Worm (Caenorhabditis elegans): ENCODE data around the gene F12E12.1.
"Not testable (repeated sequence)": the region's sequence is repeated elsewhere in the genome, so short reads cannot be mapped to it uniquely, and the experiment has no call there.

F12E12.1 gene

DNA sequence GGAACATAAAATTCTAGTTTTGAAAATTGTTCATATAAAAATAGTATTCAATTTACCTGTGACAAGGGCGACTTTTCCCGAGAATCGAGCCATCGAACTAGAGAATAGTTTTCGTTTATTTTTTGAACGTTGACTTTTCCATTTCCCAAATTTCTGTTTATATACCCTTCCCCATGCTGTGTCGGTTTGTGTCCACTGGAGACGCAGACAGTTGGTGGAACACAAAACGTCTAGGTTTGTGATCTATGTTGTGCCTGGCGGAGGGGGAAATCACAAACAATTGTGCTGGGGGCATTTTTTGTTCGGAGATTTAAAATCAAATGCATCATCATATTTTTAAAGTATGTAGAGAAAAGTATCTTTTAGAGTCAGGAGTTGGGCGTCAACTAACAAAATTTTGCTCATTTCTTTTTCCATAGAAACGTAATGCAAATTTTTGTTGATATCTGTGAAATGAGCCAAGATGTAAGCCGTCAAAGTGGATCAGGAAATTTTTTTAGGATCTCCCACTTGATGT lies 2.1 kb downstream of the F12E12.1 start, which contains the start of gene nta-1:
nta-1 (minus strand) TSS at position 131 of the 517 bp plus-strand sequence.
- TF ChIP-seq unc-62 (GFP tag; optimal IDR thresholded peaks at IDR 0.05): no peak

DNA sequence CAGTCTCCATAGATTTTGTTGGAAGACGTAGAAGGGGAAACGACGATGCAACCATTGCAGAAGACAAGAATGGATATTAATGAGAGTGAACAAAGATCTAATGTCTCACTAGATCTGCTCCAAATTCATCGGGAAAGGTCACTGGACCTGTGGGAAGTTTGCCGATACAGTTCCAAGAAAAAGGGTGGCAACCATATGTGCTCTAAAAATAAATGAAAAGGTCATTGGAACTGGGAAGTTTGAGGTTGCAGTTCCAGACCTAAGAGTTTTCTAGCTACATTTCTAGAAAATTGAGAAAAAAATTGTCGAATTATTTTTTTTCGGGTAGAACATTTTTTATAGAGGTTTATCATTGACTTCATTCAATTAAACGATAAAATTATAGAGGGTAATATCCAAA lies 5.7 kb downstream of the F12E12.1 start, which contains the start of gene fbxb-92:
fbxb-92 (minus strand) TSS at position 101 of the 400 bp plus-strand sequence.
- no peak for TF ChIP-seq unc-62 (GFP tag; optimal IDR thresholded peaks at IDR 0.05)

DNA sequence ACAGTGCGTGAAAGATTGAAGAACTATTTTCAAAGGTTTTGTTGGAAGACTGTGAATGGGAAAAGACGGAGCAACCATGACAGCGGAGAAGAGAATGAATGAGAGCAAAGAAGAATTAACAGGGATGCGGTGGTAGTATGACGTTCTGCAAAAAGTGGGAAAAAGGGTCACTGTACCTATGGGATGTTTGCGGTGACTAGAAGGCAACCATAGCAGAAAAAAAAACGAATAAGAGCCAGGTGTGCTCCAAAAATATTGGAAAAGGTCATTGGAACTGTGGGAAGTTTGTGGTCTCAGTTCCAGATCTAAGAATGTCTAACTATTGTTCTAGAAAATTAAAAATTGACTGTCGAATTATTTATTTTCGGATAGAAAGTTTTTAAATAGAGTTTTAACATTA lies 7.0 kb downstream of the F12E12.1 start, which contains the start of gene fbxb-90:
fbxb-90 (minus strand) TSS at position 101 of the 400 bp plus-strand sequence.
- TF ChIP-seq unc-62 (GFP tag; optimal IDR thresholded peaks at IDR 0.05): no peak

DNA sequence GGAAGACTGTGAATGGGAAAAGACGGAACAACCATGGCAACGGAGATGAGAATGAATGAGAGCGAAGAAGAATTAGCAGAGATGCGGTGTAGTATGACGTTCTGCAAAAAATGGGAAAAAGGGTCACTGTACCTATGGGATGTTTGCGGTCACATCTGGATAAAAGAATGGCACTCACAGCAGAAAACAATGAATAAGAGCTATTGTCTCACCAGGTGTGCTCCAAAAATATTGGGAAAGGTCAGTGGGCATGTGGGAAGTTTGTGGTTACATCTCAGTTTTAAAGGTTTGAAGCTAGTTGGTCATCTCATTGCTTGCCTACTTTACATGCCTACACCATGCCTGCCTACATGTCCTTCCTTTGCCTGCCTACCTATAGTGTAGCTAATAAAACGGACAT lies 9.0 kb downstream of the F12E12.1 start, which contains the start of gene fbxb-91:
fbxb-91 (minus strand) TSS at position 101 of the 400 bp plus-strand sequence.
- TF ChIP-seq unc-62 (GFP tag; optimal IDR thresholded peaks at IDR 0.05): no peak

DNA sequence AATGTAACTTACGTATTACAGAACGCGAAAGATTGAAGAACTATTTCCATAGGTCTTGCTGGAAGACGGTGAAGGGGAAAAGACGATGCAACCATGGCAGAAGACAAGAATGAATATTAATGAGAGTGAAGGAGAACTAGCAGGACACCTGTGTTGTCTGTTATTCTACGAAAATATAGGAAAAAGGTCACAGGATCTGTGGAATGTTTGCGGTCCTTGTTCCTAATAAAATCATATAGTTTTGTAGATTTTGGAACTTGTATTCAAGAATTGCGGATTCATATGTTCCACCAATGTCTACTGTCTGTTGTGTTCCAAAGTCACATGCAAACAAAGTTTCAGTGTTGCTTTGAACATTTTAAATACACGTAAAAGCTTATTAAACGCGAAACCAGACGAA lies 10.5 kb downstream of the F12E12.1 start, which contains the start of gene sdz-11:
sdz-11 (minus strand) TSS at position 101 of the 400 bp plus-strand sequence.
- no peak for TF ChIP-seq unc-62 (GFP tag; optimal IDR thresholded peaks at IDR 0.05)

DNA sequence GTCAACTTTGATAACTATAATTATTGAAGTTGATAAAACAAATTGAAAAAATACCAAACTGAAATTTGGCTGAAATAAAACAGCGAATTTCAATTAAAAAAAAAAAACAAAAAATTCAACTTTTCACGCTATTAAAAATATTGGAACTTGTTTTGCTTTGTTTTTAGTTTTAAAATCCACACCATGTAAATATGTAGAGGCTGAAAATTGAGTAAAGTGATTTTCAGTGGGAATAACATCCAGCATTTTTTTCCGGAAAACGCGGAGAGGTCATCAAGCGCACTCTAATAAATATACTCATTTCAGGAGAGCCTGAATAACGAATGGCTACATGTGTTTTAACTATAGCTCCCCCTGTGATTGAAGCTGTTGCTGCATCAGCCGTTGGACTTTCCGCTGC lies 11.9 kb downstream of the F12E12.1 start, which contains the start of gene rcd-1:
rcd-1 (plus strand) TSS at position 301 of the 400 bp plus-strand sequence.
- no peak for TF ChIP-seq unc-62 (GFP tag; optimal IDR thresholded peaks at IDR 0.05)

DNA sequence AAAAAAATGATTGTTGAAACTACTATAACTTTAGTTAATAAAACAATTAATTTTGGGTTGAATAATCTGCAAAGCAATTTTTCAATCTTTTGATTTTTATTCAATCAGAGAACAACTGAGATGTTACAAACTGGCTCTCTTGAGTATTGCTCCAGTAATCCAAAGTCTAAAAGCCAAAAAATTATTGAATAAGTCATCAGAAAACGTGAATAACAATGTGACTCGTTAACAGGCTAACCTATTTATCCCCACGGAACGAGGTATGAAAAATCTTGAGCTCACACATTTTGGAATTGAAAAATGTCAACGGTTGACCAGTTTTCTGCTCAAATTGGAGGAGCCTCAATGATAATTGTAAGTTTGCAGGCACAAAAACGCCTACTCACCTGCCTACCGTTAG lies 15.8 kb downstream of the F12E12.1 start, which contains the start of gene srx-111:
srx-111 (plus strand) TSS at position 301 of the 400 bp plus-strand sequence.
- TF ChIP-seq unc-62 (GFP tag; optimal IDR thresholded peaks at IDR 0.05): no peak

DNA sequence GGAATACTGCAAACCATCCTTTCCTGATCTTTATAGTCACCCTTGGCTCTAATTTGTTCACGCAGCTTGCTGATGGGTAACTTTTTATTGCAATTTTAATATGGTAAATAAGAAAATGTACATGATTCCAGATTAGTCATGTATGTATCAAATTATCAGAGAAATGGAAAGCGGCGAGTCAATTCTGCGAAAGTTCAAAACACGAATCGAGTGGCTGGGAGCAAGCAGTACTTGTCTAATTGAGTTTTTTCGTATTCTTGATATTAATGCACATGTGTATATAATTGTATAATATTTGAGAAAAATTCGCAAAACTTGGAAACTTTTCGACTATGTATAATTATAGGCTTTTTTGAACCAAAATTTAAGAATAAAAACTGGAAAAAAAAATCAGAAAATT lies 17.3 kb downstream of the F12E12.1 start, which contains the start of gene T24E12.12:
T24E12.12 (plus strand) TSS at position 281 of the 400 bp plus-strand sequence.
- TF ChIP-seq unc-62 (GFP tag; optimal IDR thresholded peaks at IDR 0.05): no peak

DNA sequence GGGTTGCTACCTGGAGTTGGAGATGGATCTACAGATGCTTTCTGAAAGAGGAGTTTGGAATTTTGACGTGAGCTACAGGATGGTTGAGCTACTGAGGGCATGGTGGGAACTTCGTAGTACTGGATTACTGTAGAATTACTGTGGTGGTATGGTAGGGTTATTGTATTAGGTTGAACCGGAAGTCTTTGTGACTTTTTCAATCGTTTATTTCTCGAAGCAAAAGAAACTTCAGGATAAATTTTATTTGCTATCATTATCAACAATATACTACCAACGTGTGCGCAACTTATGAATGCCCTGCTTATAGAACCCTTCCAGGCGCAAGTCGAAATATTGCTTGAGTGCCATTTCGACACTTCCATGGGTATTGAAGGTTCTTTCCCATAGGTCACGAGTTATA lies 19.9 kb downstream of the F12E12.1 start, which contains the start of gene T24E12.6:
T24E12.6 (minus strand) TSS at position 101 of the 400 bp plus-strand sequence.
- TF ChIP-seq unc-62 (GFP tag; optimal IDR thresholded peaks at IDR 0.05): not testable (repeated sequence)

DNA sequence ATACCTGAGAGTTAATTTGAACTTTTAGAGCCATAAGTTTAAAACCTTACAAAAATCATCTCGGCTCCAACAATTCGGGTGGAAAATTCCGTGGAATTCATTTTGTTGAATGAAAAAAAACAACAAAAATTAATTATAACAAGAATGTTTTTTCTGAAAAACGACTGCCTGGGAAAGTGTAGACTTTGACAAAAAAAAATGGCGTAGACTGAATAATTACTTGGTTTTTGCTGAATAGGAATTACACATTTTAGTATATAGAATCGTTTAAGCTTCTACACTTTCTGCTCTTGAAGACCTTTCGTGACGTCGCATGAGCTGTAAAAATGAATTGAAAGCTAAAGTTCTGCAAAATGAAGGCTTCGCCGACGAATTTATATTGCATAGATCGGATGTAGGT lies 22.8 kb downstream of the F12E12.1 start, which contains the start of gene srx-112:
srx-112 (minus strand) TSS at position 101 of the 400 bp plus-strand sequence.
- no peak for TF ChIP-seq unc-62 (GFP tag; optimal IDR thresholded peaks at IDR 0.05)

DNA sequence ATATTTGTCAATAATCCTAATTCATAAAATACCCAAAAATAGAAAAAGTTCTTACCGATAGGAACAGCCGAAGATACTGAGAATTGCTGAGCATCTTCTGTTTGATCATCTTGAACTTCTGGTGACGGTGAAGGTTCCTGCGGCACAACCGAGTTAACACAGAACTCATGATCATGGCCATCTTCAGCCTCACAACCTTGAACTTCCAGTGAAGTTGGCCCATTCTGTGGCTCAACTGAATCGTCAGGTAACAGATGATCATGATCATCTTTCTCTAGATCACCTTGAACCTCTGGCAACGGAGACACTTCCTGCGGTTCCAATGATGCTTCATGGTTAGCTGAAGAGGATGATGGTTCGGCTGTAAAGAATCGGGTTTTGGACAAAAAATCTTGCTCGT lies 30.0 kb downstream of the F12E12.1 start:
- no peak for TF ChIP-seq unc-62 (GFP tag; optimal IDR thresholded peaks at IDR 0.05)

DNA sequence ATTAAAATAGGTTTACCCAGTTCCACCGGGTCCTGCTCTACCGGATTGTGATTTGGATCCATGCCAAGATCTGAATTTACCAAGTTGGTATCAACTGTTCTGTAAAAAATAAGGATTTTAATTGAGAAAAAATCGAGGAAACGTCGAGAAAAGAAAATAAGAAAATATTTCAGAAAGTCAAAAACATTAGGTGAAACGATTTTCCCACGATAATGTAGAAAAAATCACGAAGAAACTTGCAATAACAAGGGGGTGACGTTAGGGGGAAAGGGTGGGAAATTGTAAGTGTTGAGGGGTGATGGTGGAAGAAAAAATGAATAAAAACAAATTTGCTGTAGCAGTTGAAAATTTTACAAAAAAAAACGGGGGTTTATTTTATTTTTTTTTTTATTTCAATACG lies 31.4 kb downstream of the F12E12.1 start, which contains the start of gene T24E12.10:
T24E12.10 (minus strand) TSS at position 101 of the 400 bp plus-strand sequence.
- TF ChIP-seq unc-62 (GFP tag; optimal IDR thresholded peaks at IDR 0.05): no peak

DNA sequence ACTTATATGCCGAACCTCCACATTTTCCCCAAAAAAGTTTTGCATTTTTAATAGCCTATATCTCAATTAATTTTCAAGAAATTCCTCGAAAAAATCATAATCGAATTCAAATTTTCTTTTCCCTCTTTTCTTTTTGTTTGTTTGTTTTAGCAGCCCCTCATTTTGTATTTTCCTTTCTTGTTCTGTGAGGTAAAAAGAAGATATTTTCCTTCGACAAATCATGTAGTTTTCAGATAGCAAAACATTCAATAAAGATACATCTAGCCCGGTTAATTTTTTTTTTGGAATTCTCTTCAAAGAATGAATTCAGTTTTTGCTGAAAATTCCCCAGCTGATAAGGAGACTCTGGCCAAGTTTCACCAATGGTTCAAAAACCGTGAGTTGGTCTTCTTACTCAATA lies 34.0 kb downstream of the F12E12.1 start, which contains the start of gene T24E12.3:
T24E12.3 (plus strand) TSS at position 301 of the 400 bp plus-strand sequence.
- TF ChIP-seq unc-62 (GFP tag; optimal IDR thresholded peaks at IDR 0.05): no peak

DNA sequence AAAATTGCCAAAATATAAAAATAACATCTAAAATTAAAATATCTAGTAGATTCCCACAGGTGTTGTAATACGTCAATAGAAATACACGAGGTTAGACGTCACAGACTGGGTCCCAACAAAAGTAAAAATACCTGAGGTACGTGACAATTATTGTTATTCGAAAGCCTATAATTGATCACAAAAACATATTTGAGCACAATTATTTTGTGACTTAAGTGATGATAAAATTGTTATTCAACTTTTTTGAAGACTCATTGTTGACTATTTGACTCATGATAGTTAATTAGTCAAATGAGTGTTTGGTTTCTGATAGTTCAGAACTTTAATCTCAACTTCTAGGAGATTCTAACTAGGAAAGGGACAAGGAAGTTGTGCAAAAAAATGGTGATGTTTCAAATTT lies 36.1 kb downstream of the F12E12.1 start:
- no peak for TF ChIP-seq unc-62 (GFP tag; optimal IDR thresholded peaks at IDR 0.05)

DNA sequence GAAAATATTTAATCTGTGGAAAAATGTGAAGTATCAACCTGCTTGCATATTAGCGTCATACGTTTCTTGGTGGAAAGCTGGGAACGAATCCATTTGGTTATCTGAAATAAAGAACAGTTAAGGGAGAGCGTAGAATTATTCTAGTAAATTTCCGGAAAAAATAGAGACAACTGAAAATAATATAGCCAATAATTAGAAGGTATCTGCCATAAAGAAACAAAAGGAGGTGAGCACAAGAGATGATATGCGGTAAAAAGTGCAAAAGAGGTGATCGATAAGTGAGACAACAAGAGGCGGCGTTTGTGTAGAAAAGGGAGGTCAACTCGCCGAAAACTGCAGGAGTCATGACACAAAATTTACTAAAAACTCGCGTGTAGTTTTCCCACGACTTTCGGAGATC lies 37.8 kb downstream of the F12E12.1 start, which contains the start of gene T24E12.11:
T24E12.11 (minus strand) TSS at position 101 of the 400 bp plus-strand sequence.
- no peak for TF ChIP-seq unc-62 (GFP tag; optimal IDR thresholded peaks at IDR 0.05)

DNA sequence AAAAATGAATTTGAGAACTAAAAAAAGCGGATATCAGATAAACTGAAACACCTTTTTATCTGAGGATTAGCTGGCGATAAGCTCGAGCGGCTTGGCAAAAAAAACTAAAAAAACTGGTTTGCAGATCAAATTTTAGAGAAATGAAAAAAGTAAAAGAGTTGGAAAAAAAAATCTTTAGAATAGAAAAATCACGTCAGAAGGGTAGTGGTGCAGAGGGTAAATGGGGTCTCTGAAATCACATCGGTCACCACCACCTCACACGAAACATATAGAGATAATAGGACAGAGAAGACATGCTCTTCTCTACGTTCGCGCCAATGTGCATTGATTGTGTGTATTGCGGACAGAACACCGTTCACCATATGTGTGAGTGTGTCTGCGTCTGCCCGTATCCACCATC lies 39.6 kb downstream of the F12E12.1 start:
- TF ChIP-seq unc-62 (GFP tag; optimal IDR thresholded peaks at IDR 0.05): no peak

Measured in whole organism, dauer.